6 fruit fly cellular contexts compared by ENCODE assay signal in the genomic region with DNA sequence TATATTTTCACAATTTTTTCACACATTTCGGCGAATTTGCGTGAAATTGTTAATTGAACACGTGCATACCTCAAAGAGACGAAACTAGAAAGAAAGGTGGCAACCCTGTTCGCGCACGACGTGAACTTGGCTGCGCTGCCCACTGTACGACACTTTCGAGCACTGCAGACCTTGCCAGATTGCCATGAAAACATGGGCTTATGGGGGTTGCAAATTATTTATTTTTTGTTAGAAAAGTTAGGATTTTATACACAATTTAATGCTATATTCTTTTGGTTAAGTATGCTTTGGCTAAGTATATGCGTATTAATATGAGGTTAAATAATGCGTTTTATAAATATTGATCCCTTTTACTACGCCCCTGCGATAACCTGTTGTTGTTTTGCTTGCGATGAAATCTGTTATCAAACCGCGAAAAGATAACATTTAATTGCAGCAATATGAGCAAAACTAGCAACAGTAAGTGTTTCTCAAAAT.
TF ChIP-seq lines count a peak whose summit lies in the region.

A gene (minus strand): TSS at position 100 of the 477 bp plus-strand sequence.
A gene (plus strand): TSS at position 369 of the 477 bp plus-strand sequence.

- peak; percentile 29 to 31 for TF ChIP-seq CTCF in S2 (optimal IDR thresholded peaks at IDR 0.05; lab: Kevin White, UChicago)
- TF ChIP-seq CTCF in whole organism, embryonic (GFP tag; optimal IDR thresholded peaks at IDR 0.05; lab: Kevin White, UChicago) = peak; percentile 50

TF ChIP-seq in whole organism, adult, 20 proteins besides CTCF, POLR2A, EP300 and RAD21 (continues in another document):
- TF ChIP-seq ovo (GFP tag; optimal IDR thresholded peaks at IDR 0.05; lab: Kevin White, UChicago) (peak; percentile 98), tj (GFP tag; optimal IDR thresholded peaks at IDR 0.05; lab: Kevin White, UChicago) (peak; percentile 87), CG5204 (GFP tag; optimal IDR thresholded peaks at IDR 0.05; lab: Kevin White, UChicago) (peak; percentile 96), CG11617 (GFP tag; optimal IDR thresholded peaks at IDR 0.05; lab: Kevin White, UChicago) (peak; percentile 97), toe (GFP tag; optimal IDR thresholded peaks at IDR 0.05; lab: Kevin White, UChicago) (peak; percentile 97), pad (GFP tag; optimal IDR thresholded peaks at IDR 0.05; lab: Kevin White, UChicago) (peak; percentile 91), kay (GFP tag; lab: Kevin White, UChicago; ENCODE audit: borderline replicate concordance) (no peak), Mnt (GFP tag; optimal IDR thresholded peaks at IDR 0.05; lab: Kevin White, UChicago) (peak; percentile 100), Clk (GFP tag; optimal IDR thresholded peaks at IDR 0.05; lab: Kevin White, UChicago) (peak; percentile 94), cnc (optimal IDR thresholded peaks at IDR 0.05; lab: Kevin White, UChicago) (no peak), CG12768 (GFP tag; optimal IDR thresholded peaks at IDR 0.05; lab: Kevin White, UChicago) (peak; percentile 95), bab1 (GFP tag; optimal IDR thresholded peaks at IDR 0.05; lab: Kevin White, UChicago) (peak; percentile 97), CG14711 (tag; optimal IDR thresholded peaks at IDR 0.05; lab: Kevin White, UChicago) (peak; percentile 94), cic (GFP tag; optimal IDR thresholded peaks at IDR 0.05; lab: Kevin White, UChicago) (peak; percentile 88), CG7101 (tag; optimal IDR thresholded peaks at IDR 0.05; lab: Kevin White, UChicago) (peak; percentile 98), CG1620 (GFP tag; optimal IDR thresholded peaks at IDR 0.05; lab: Kevin White, UChicago) (peak; percentile 99)

TF ChIP-seq in whole organism, embryonic, 481 proteins besides CTCF, POLR2A, EP300 and RAD21 (continues in another document):
- TF ChIP-seq hb (GFP tag; IDR thresholded peaks at IDR 0.05; lab: Robert Waterston, UW; ENCODE audit: partially characterized antibody) (no peak), CoRest (tag; optimal IDR thresholded peaks at IDR 0.05; lab: Kevin White, UChicago) (peak; percentile 96), CG34376 (GFP tag; optimal IDR thresholded peaks at IDR 0.05; lab: Kevin White, UChicago) (peak; percentile 99), CG13894 (tag; optimal IDR thresholded peaks at IDR 0.05; lab: Kevin White, UChicago) (peak; percentile 97), Bteb2 (GFP tag; optimal IDR thresholded peaks at IDR 0.05; lab: Kevin White, UChicago) (peak; percentile 96), mirr (GFP tag; optimal IDR thresholded peaks at IDR 0.05; lab: Kevin White, UChicago) (peak; percentile 98), Ets65A (GFP tag; lab: Kevin White, UChicago) (peak; percentile 100), pb (GFP tag; optimal IDR thresholded peaks at IDR 0.05; lab: Kevin White, UChicago) (peak; percentile 91), hbn (GFP tag; IDR thresholded peaks at IDR 0.05; lab: Robert Waterston, UW; ENCODE audit: partially characterized antibody) (no peak), lola (GFP tag; optimal IDR thresholded peaks at IDR 0.05; lab: Kevin White, UChicago) (peak in 1 of 3 experiments; percentile 92), CG12659 (GFP tag; optimal IDR thresholded peaks at IDR 0.05; lab: Kevin White, UChicago) (peak; percentile 99), CG13624 (GFP tag; optimal IDR thresholded peaks at IDR 0.05; lab: Kevin White, UChicago) (peak; percentile 97), esg (GFP tag; conservative IDR thresholded peaks at IDR 0.05; lab: Robert Waterston, UW) (peak; percentile 87), wdn (GFP tag; IDR thresholded peaks at IDR 0.05; lab: Robert Waterston, UW) (peak; percentile 96), aop (GFP tag; IDR thresholded peaks at IDR 0.05; lab: Robert Waterston, UW) (peak; percentile 80), luna (GFP tag; optimal IDR thresholded peaks at IDR 0.05; lab: Kevin White, UChicago) (peak; percentile 94), Side (GFP tag; optimal IDR thresholded peaks at IDR 0.05; lab: Kevin White, UChicago) (peak; percentile 95)

TF ChIP-seq in whole organism, prepupa, 60 proteins besides CTCF, POLR2A, EP300 and RAD21 (continues in another document):
- TF ChIP-seq CG11294 (GFP tag; IDR thresholded peaks at IDR 0.05; lab: Robert Waterston, UW) (peak; percentile 82), acj6 (GFP tag; optimal IDR thresholded peaks at IDR 0.05; lab: Kevin White, UChicago) (peak; percentile 94), OdsH (GFP tag; optimal IDR thresholded peaks at IDR 0.05; lab: Kevin White, UChicago) (peak; percentile 94), CG11902 (GFP tag; optimal IDR thresholded peaks at IDR 0.05; lab: Kevin White, UChicago) (peak; percentile 90), net (GFP tag; optimal IDR thresholded peaks at IDR 0.05; lab: Kevin White, UChicago) (peak; percentile 86), Met (GFP tag; optimal IDR thresholded peaks at IDR 0.05; lab: Kevin White, UChicago) (peak; percentile 93), Eip93F (GFP tag; optimal IDR thresholded peaks at IDR 0.05; lab: Kevin White, UChicago) (peak; percentile 88), salr (GFP tag; optimal IDR thresholded peaks at IDR 0.05; lab: Kevin White, UChicago) (peak; percentile 76 to 89), eg (GFP tag; IDR thresholded peaks at IDR 0.05; lab: Robert Waterston, UW) (peak; percentile 97), Gug (GFP tag; IDR thresholded peaks at IDR 0.05; lab: Robert Waterston, UW) (peak; percentile 96), dsx (GFP tag; optimal IDR thresholded peaks at IDR 0.05; lab: Kevin White, UChicago; ENCODE audit: poor library complexity, severe bottlenecking) (peak; percentile 81), CG11762 (GFP tag; optimal IDR thresholded peaks at IDR 0.05; lab: Kevin White, UChicago; ENCODE audit: insufficient read depth) (peak; percentile 84), Eip75B (GFP tag; optimal IDR thresholded peaks at IDR 0.05; lab: Kevin White, UChicago) (peak; percentile 96), spab (GFP tag; optimal IDR thresholded peaks at IDR 0.05; lab: Kevin White, UChicago) (peak; percentile 71), CG6276 (GFP tag; optimal IDR thresholded peaks at IDR 0.05; lab: Kevin White, UChicago) (no peak), CG8632 (GFP tag; optimal IDR thresholded peaks at IDR 0.05; lab: Kevin White, UChicago) (peak; percentile 86), CG34406 (GFP tag; optimal IDR thresholded peaks at IDR 0.05; lab: Kevin White, UChicago) (peak; percentile 88)

TF ChIP-seq in whole organism, pupa, 21 proteins besides CTCF, POLR2A, EP300 and RAD21 (continues in another document):
- TF ChIP-seq Snoo (tag; optimal IDR thresholded peaks at IDR 0.05; lab: Kevin White, UChicago) = peak; percentile 91
- no peak for TF ChIP-seq CG14655 (GFP tag; optimal IDR thresholded peaks at IDR 0.05; lab: Kevin White, UChicago)
- peak; percentile 90 for TF ChIP-seq CG8159 (tag; optimal IDR thresholded peaks at IDR 0.05; lab: Kevin White, UChicago)
- TF ChIP-seq CG15710 (tag; optimal IDR thresholded peaks at IDR 0.05; lab: Kevin White, UChicago) = peak; percentile 90
- TF ChIP-seq EcR (GFP tag; optimal IDR thresholded peaks at IDR 0.05; lab: Kevin White, UChicago) = peak; percentile 32
- TF ChIP-seq CG4496 (GFP tag; IDR thresholded peaks at IDR 0.05; lab: Robert Waterston, UW) = peak; percentile 95
- peak; percentile 75 for TF ChIP-seq gl (tag; optimal IDR thresholded peaks at IDR 0.05; lab: Kevin White, UChicago)
- peak; percentile 89 for TF ChIP-seq CG12605 (GFP tag; IDR thresholded peaks at IDR 0.05; lab: Robert Waterston, UW)
- TF ChIP-seq CG17806 (tag; optimal IDR thresholded peaks at IDR 0.05; lab: Kevin White, UChicago) = peak; percentile 84
- no peak for TF ChIP-seq Pif1B (GFP tag; optimal IDR thresholded peaks at IDR 0.05; lab: Kevin White, UChicago)
- peak; percentile 93 for TF ChIP-seq Ets98B (GFP tag; IDR thresholded peaks at IDR 0.05; lab: Robert Waterston, UW)
- TF ChIP-seq Pif1A (GFP tag; optimal IDR thresholded peaks at IDR 0.05; lab: Kevin White, UChicago) = no peak
- TF ChIP-seq rn (GFP tag; IDR thresholded peaks at IDR 0.05; lab: Robert Waterston, UW) = peak; percentile 86
- TF ChIP-seq fd96Ca (GFP tag; IDR thresholded peaks at IDR 0.05; lab: Robert Waterston, UW) = peak; percentile 77; the same call in 2 of the 3 replicates
- peak; percentile 95 for TF ChIP-seq CG32121 (GFP tag; IDR thresholded peaks at IDR 0.05; lab: Robert Waterston, UW)
- peak; percentile 81 for TF ChIP-seq CG9948 (tag; optimal IDR thresholded peaks at IDR 0.05; lab: Kevin White, UChicago)
- TF ChIP-seq D1 (tag; optimal IDR thresholded peaks at IDR 0.05; lab: Kevin White, UChicago) = no peak
- TF ChIP-seq CG8301 (tag; optimal IDR thresholded peaks at IDR 0.05; lab: Kevin White, UChicago) = no peak
- TF ChIP-seq CG10348 (GFP tag; IDR thresholded peaks at IDR 0.05; lab: Robert Waterston, UW) = peak; percentile 41; the same call in 1 of the 2 replicates

TF ChIP-seq in whole organism, wandering third instar larva, 38 proteins besides CTCF, POLR2A, EP300 and RAD21 (continues in another document):
- peak; percentile 83 for TF ChIP-seq Myc (optimal IDR thresholded peaks at IDR 0.05; lab: Kevin White, UChicago)
- TF ChIP-seq Mio (GFP tag; optimal IDR thresholded peaks at IDR 0.05; lab: Kevin White, UChicago) = peak; percentile 87
- TF ChIP-seq GATAd (GFP tag; optimal IDR thresholded peaks at IDR 0.05; lab: Kevin White, UChicago) = peak; percentile 91
- TF ChIP-seq rgr (GFP tag; optimal IDR thresholded peaks at IDR 0.05; lab: Kevin White, UChicago) = peak; percentile 96
- peak; percentile 73 for TF ChIP-seq Rel (GFP tag; optimal IDR thresholded peaks at IDR 0.05; lab: Kevin White, UChicago)
- peak; percentile 84 for TF ChIP-seq Rel (tag; optimal IDR thresholded peaks at IDR 0.05; lab: Kevin White, UChicago)
- peak; percentile 97 for TF ChIP-seq sv (GFP tag; optimal IDR thresholded peaks at IDR 0.05; lab: Kevin White, UChicago)
- no peak for TF ChIP-seq Vsx2 (GFP tag; optimal IDR thresholded peaks at IDR 0.05; lab: Kevin White, UChicago; ENCODE audit: partially characterized antibody)
- TF ChIP-seq pan (optimal IDR thresholded peaks at IDR 0.05; lab: Kevin White, UChicago) = no peak
- no peak for TF ChIP-seq Dfd (GFP tag; optimal IDR thresholded peaks at IDR 0.05; lab: Kevin White, UChicago)
- peak; percentile 86 for TF ChIP-seq woc (GFP tag; optimal IDR thresholded peaks at IDR 0.05; lab: Kevin White, UChicago)
- TF ChIP-seq sage (GFP tag; optimal IDR thresholded peaks at IDR 0.05; lab: Kevin White, UChicago) = no peak
- peak; percentile 96 for TF ChIP-seq Hr83 (GFP tag; optimal IDR thresholded peaks at IDR 0.05; lab: Kevin White, UChicago; ENCODE audit: poor library complexity, severe bottlenecking)
- TF ChIP-seq h (GFP tag; optimal IDR thresholded peaks at IDR 0.05; lab: Kevin White, UChicago) = peak; percentile 98
- no peak for TF ChIP-seq dl (GFP tag; optimal IDR thresholded peaks at IDR 0.05; lab: Kevin White, UChicago; ENCODE audit: insufficient read depth in 1 of 2, partially characterized antibody in 2 of 2)
- TF ChIP-seq Jra (GFP tag; optimal IDR thresholded peaks at IDR 0.05; lab: Kevin White, UChicago) = peak; percentile 96
- TF ChIP-seq CG32264 (GFP tag; optimal IDR thresholded peaks at IDR 0.05; lab: Kevin White, UChicago) = peak; percentile 73
- no peak for TF ChIP-seq tai (GFP tag; optimal IDR thresholded peaks at IDR 0.05; lab: Kevin White, UChicago)
- no peak for TF ChIP-seq CrebA (GFP tag; optimal IDR thresholded peaks at IDR 0.05; lab: Kevin White, UChicago; ENCODE audit: borderline replicate concordance)
- peak; percentile 88 for TF ChIP-seq psq (GFP tag; optimal IDR thresholded peaks at IDR 0.05; lab: Kevin White, UChicago)
